Worm (Caenorhabditis elegans) whole organism, L3 larva: Measurements from ENCODE around the gene fbxa-29.

Experiments used
- aly-2 ChIP-seq: fragments of 150-350 bp; optimal IDR thresholded peaks from 2 replicates; lab custom pipeline; 2014; ENCODE audit warnings: missing biosample characterization, missing genetic modification characterization
- ceh-28 ChIP-seq: fragments of 150-350 bp; optimal IDR thresholded peaks from 2 replicates; lab custom pipeline; 2014; ENCODE audit warnings: missing biosample characterization, missing genetic modification reagents, missing genetic modification characterization
- daf-12 ChIP-seq: fragments of 150-350 bp; optimal IDR thresholded peaks from 2 replicates; lab custom pipeline; 2014; ENCODE audit warnings: missing biosample characterization, missing genetic modification reagents, missing genetic modification characterization
- elt-2 ChIP-seq: sonication (generic microtip); optimal IDR thresholded peaks from 2 replicates; lab custom pipeline; 2016; ENCODE audit warnings: missing genetic modification reagents, mild to moderate bottlenecking, missing genetic modification characterization, missing compliant biosample characterization
- nhr-23 ChIP-seq: fragments of 150-350 bp; optimal IDR thresholded peaks from 2 replicates; lab custom pipeline; 2014; ENCODE audit warnings: missing biosample characterization, missing genetic modification reagents, missing genetic modification characterization
- nhr-25 ChIP-seq: sonication (generic microtip); optimal IDR thresholded peaks from 2 replicates; lab custom pipeline; 2017; ENCODE audit warnings: missing biosample characterization, missing genetic modification characterization

- TF ChIP-seq nhr-25 (no peak), aly-2 (no peak), nhr-23 (no peak), ceh-28 (tag; lab: Kevin White, UChicago) (no peak), elt-2 (tag; lab: Kevin White, UChicago) (peak; percentile 70), daf-12 (tag; lab: Kevin White, UChicago) (no peak)
These were observed 41.5 kb upstream of the fbxa-29 start, which contains the start of the genes fbxa-80 and fbxa-19 for ce11 chrIII:1315038-1315437.
